Worm (Caenorhabditis elegans) whole organism, mixed stage, embryonic: ENCODE data around the gene ttr-8.

ENCODE experiments used
- M03D4.4 ChIP-seq: sonication (generic microtip); optimal IDR thresholded peaks from 2 replicates; lab custom pipeline; 2017; ENCODE audit warnings: mild to moderate bottlenecking, missing genetic modification characterization, missing compliant biosample characterization
- bed-3 ChIP-seq: fragments of 200-800 bp; sonication (Bioruptor generic); optimal IDR thresholded peaks from 3 replicates; lab custom pipeline; 2018; ENCODE audit warnings: mild to moderate bottlenecking, missing genetic modification characterization, moderate library complexity, missing compliant biosample characterization
- blmp-1 ChIP-seq: fragments of 150-350 bp; optimal IDR thresholded peaks from 2 replicates; lab custom pipeline; 2014; ENCODE audit warnings: missing biosample characterization, missing genetic modification characterization
- ceh-39 ChIP-seq: fragments of 150-350 bp; optimal IDR thresholded peaks from 2 replicates; lab custom pipeline; 2014; ENCODE audit warnings: missing biosample characterization, missing genetic modification characterization
- ceh-83 ChIP-seq: fragments of 200-800 bp; sonication (Bioruptor generic); optimal IDR thresholded peaks from 2 replicates; lab custom pipeline; 2018; ENCODE audit warnings: mild to moderate bottlenecking, missing genetic modification characterization, missing compliant biosample characterization
- ces-1 ChIP-seq: fragments of 150-350 bp; optimal IDR thresholded peaks from 2 replicates; lab custom pipeline; 2014; ENCODE audit warnings: missing biosample characterization, missing genetic modification reagents, missing genetic modification characterization
- cnd-1 ChIP-seq: fragments of 200-800 bp; sonication (Bioruptor generic); optimal IDR thresholded peaks from 2 replicates; lab custom pipeline; 2018; ENCODE audit warnings: mild to moderate bottlenecking, missing genetic modification characterization, missing compliant biosample characterization
- drap-1 ChIP-seq: fragments of 200-800 bp; sonication (Bioruptor generic); optimal IDR thresholded peaks from 3 replicates; lab custom pipeline; 2018; ENCODE audit warnings: mild to moderate bottlenecking, missing genetic modification characterization, missing compliant biosample characterization
- elt-1 ChIP-seq: sonication (generic microtip); optimal IDR thresholded peaks from 2 replicates; lab custom pipeline; 2017; ENCODE audit warnings: missing genetic modification characterization, mild to moderate bottlenecking, missing compliant biosample characterization, antibody characterized with exemption, moderate library complexity, borderline replicate concordance; ENCODE audit not compliant: insufficient read depth
- elt-3 ChIP-seq: fragments of 150-350 bp; optimal IDR thresholded peaks from 2 replicates; lab custom pipeline; 2014; ENCODE audit warnings: missing biosample characterization, missing genetic modification characterization
- ham-2 ChIP-seq: fragments of 200-800 bp; sonication (Bioruptor generic); optimal IDR thresholded peaks from 2 replicates; lab custom pipeline; 2018; ENCODE audit warnings: mild to moderate bottlenecking, missing genetic modification characterization, missing compliant biosample characterization
- hlh-1 ChIP-seq: fragments of 150-350 bp; optimal IDR thresholded peaks from 2 replicates; lab custom pipeline; 2014; ENCODE audit warnings: missing biosample characterization, missing genetic modification reagents, missing genetic modification characterization
- lin-13 ChIP-seq: fragments of 150-350 bp; optimal IDR thresholded peaks from 2 replicates; lab custom pipeline; 2014; ENCODE audit warnings: missing biosample characterization, missing genetic modification characterization
- lin-32 ChIP-seq: fragments of 200-800 bp; sonication (Bioruptor generic); optimal IDR thresholded peaks from 2 replicates; lab custom pipeline; 2018; ENCODE audit warnings: mild to moderate bottlenecking, missing genetic modification characterization, missing compliant biosample characterization
- lsy-2 ChIP-seq: fragments of 150-350 bp; optimal IDR thresholded peaks from 2 replicates; lab custom pipeline; 2014; ENCODE audit warnings: missing biosample characterization, missing genetic modification characterization
- mab-5 ChIP-seq: fragments of 150-350 bp; optimal IDR thresholded peaks from 2 replicates; lab custom pipeline; 2014; ENCODE audit warnings: missing biosample characterization, missing genetic modification characterization
- mep-1 ChIP-seq: fragments of 150-350 bp; optimal IDR thresholded peaks from 2 replicates; lab custom pipeline; 2017; ENCODE audit warnings: missing biosample characterization, missing genetic modification reagents, missing genetic modification characterization, inconsistent platforms
- mls-2 ChIP-seq: sonication (generic microtip); optimal IDR thresholded peaks from 2 replicates; lab custom pipeline; 2016; ENCODE audit warnings: mild to moderate bottlenecking, missing genetic modification characterization, moderate library complexity, missing compliant biosample characterization
- nhr-12 ChIP-seq: fragments of 150-350 bp; optimal IDR thresholded peaks from 2 replicates; lab custom pipeline; 2014; ENCODE audit warnings: missing biosample characterization, missing genetic modification characterization
- nhr-2 ChIP-seq: fragments of 150-350 bp; optimal IDR thresholded peaks from 2 replicates; lab custom pipeline; 2014; ENCODE audit warnings: missing biosample characterization, missing genetic modification characterization
- nhr-237 ChIP-seq: fragments of 150-350 bp; optimal IDR thresholded peaks from 2 replicates; lab custom pipeline; 2014; ENCODE audit warnings: missing biosample characterization, missing genetic modification characterization
- nhr-76 ChIP-seq: sonication (generic microtip); optimal IDR thresholded peaks from 2 replicates; lab custom pipeline; 2017; ENCODE audit warnings: missing biosample characterization, missing genetic modification characterization
- pha-4 ChIP-seq: fragments of 150-350 bp; optimal IDR thresholded peaks from 2 replicates; lab custom pipeline; 2018; ENCODE audit warnings: missing biosample characterization, missing genetic modification reagents, missing genetic modification characterization
- sem-2 ChIP-seq: fragments of 200-800 bp; sonication (Bioruptor generic); optimal IDR thresholded peaks from 2 replicates; lab custom pipeline; 2018; ENCODE audit warnings: mild to moderate bottlenecking, missing genetic modification characterization, missing compliant biosample characterization
- snpc-4 ChIP-seq: fragments of 150-350 bp; optimal IDR thresholded peaks from 2 replicates; lab custom pipeline; 2014; ENCODE audit warnings: missing biosample characterization, missing genetic modification characterization
- sptf-1 ChIP-seq: sonication (generic microtip); optimal IDR thresholded peaks from 2 replicates; lab custom pipeline; 2017; ENCODE audit warnings: mild to moderate bottlenecking, missing genetic modification characterization, moderate library complexity, missing compliant biosample characterization
- tbx-8 ChIP-seq: fragments of 200-800 bp; sonication (Bioruptor generic); optimal IDR thresholded peaks from 2 replicates; lab custom pipeline; 2018; ENCODE audit warnings: mild to moderate bottlenecking, missing genetic modification characterization, moderate library complexity, missing compliant biosample characterization
- unc-120 ChIP-seq: sonication (generic microtip); optimal IDR thresholded peaks from 2 replicates; lab custom pipeline; 2017; ENCODE audit warnings: missing genetic modification characterization, missing compliant biosample characterization; ENCODE audit not compliant: poor library complexity, severe bottlenecking
- unc-39 ChIP-seq: fragments of 150-350 bp; optimal IDR thresholded peaks from 2 replicates; lab custom pipeline; 2014; ENCODE audit warnings: missing biosample characterization, missing genetic modification characterization
- unc-62 ChIP-seq: fragments of 150-350 bp; optimal IDR thresholded peaks from 2 replicates; lab custom pipeline; 2014; ENCODE audit warnings: missing biosample characterization, missing genetic modification reagents, missing genetic modification characterization
- zip-8 ChIP-seq: fragments of 150-350 bp; optimal IDR thresholded peaks from 2 replicates; lab custom pipeline; 2014; ENCODE audit warnings: missing biosample characterization, missing genetic modification characterization
- ztf-11 ChIP-seq: fragments of 150-350 bp; optimal IDR thresholded peaks from 2 replicates; lab custom pipeline; 2014; ENCODE audit warnings: missing biosample characterization, missing genetic modification characterization

Gene ttr-8

DNA sequence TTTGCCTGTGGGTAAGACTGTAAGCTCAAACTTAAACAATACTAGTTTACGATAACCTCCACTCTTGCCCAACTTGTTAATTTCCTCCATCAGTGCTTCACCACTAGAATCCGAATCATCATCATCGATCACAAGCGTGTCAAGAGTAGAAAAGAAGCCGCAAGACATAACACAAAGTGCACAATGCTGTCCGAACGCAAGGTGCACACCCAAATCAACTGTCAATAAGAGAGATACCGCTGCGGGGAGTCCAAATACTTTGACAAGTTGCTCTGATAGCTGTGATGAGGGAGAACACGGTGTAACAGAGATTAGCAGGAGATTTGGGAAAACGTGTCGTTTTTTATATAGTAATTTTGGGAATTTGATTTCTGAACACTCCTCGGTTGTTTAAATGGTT is 33.8 kb downstream of the ttr-8 start:
- TF ChIP-seq nhr-76 (tag; lab: Kevin White, UChicago) (no peak), M03D4.4 (tag; lab: Kevin White, UChicago) (no peak), blmp-1 (tag; lab: Kevin White, UChicago) (no peak), unc-62 (GFP tag; lab: Kevin White, UChicago) (peak; percentile 72), hlh-1 (tag; lab: Kevin White, UChicago) (peak; percentile 67), drap-1 (no peak), elt-1 (tag; lab: Kevin White, UChicago) (no peak)
- TF ChIP-seq, all 35 proteins: peak for 2

DNA sequence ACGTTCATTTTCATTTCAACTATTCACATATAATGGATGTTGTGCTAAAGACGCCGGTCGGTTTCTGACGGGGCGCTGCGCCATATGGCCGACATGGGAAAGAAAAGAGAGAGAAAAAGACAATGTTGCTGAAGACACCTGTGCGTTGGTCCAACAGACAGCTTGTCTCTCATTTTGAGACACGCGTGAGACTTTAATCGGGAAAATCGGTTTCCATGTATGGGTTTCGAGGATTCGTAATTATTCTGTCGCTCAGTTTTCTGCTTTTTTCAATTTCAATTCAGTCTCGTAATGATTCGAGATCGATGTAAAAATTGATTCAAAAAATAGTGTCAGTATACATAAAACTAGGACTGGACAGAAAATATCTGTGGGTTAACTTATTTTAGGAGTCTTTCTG is 34.3 kb downstream of the ttr-8 start:
- TF ChIP-seq cnd-1 (no peak), drap-1 (no peak), ces-1 (GFP tag; lab: Kevin White, UChicago) (no peak), hlh-1 (tag; lab: Kevin White, UChicago) (no peak), lin-32 (GFP tag; lab: Kevin White, UChicago) (no peak), M03D4.4 (tag; lab: Kevin White, UChicago) (no peak), snpc-4 (tag; lab: Kevin White, UChicago) (no peak), elt-1 (tag; lab: Kevin White, UChicago) (no peak), lin-13 (tag; lab: Kevin White, UChicago) (no peak), zip-8 (tag; lab: Kevin White, UChicago) (no peak), nhr-2 (tag; lab: Kevin White, UChicago) (no peak), unc-39 (no peak), bed-3 (GFP tag; lab: Kevin White, UChicago) (no peak), nhr-237 (tag; lab: Kevin White, UChicago) (no peak), sem-2 (no peak), mep-1 (no peak)

DNA sequence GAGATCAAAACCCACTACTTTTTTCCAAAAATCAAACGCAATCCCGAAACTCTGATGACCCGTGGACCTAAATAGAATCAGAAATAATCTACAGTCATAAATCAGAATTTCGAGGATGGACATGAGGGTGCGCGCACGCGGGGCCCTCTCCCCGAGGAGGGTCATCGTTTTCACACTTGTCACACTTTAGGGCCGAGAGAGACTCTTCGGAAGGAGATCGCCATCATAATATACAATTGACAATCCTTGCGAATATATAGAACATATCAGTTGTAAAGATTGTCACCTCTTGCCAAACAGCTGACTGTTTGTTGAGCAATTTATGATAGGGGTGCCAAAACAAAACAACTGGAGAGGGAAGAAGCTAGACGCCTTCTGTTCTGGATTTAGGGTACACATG is 35.0 kb downstream of the ttr-8 start:
- TF ChIP-seq cnd-1, result no peak
- TF ChIP-seq unc-62 (GFP tag; lab: Kevin White, UChicago), result peak; percentile 79
- no peak for TF ChIP-seq tbx-8 (GFP tag; lab: Kevin White, UChicago)
- TF ChIP-seq nhr-237 (tag; lab: Kevin White, UChicago), result no peak
- peak; percentile 70 for TF ChIP-seq hlh-1 (tag; lab: Kevin White, UChicago)

DNA sequence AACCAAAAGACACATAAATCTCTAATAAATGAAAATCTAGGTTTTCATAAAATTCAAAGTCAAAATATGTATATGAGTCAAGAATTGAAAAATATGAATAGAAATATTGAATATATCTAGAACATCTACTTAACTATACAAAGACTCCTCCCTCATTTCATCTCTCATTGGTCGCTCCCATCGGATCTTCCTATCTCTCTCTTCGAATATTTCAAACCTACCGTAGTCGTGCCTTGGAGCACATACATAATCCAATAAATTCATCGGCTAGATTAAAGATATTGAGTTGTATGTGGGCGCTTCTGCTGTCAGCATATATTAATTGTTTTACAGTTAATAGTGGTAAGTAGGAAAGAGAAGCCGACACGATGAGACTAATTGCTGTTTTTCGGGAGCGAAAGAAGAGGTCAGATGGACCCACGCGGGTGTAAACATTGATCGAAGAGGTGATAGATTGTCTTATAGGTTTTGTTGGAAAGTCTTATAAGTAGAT is 38.1 kb downstream of the ttr-8 start:
- TF ChIP-seq ceh-83 (GFP tag; lab: Kevin White, UChicago), result no peak
- TF ChIP-seq unc-62 (GFP tag; lab: Kevin White, UChicago), result peak; percentile 81
- no peak for TF ChIP-seq elt-3
- no peak for TF ChIP-seq nhr-237 (tag; lab: Kevin White, UChicago)
- TF ChIP-seq lsy-2 (tag; lab: Kevin White, UChicago), result peak; percentile 30
- no peak for TF ChIP-seq lin-32 (GFP tag; lab: Kevin White, UChicago)
- TF ChIP-seq mep-1, result no peak
- no peak for TF ChIP-seq ceh-39 (tag; lab: Kevin White, UChicago)
- no peak for TF ChIP-seq snpc-4 (tag; lab: Kevin White, UChicago)

DNA sequence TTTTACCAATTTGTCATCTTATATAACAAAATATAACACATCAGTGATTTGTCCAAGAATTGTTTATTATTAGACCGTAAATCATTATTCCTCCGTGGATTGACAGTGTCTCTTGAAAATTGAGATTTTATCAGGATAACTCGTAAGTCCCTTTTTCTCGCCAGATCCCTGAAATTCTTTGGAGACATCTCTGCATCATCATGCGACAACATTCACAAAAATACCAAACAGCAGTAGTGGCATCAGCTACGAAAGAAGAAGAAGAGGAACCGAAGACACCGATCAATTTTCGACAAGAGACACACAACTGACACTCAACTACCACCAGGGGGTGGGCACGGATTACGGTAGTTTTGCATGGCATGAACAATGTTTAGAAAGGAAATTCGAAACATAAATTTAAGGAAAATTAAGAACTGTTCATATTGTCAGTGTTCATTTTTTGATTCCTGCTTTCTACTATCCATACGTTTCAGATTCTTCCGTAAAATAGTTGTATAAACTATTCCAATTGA is 40.3 kb downstream of the ttr-8 start:
- TF ChIP-seq hlh-1 (tag; lab: Kevin White, UChicago), result peak; percentile 1
- peak; percentile 64 for TF ChIP-seq unc-62 (GFP tag; lab: Kevin White, UChicago)
- peak; percentile 27 for TF ChIP-seq elt-1 (tag; lab: Kevin White, UChicago)
- peak; percentile 15 for TF ChIP-seq lsy-2 (tag; lab: Kevin White, UChicago)
- no peak for TF ChIP-seq ham-2 (GFP tag; lab: Kevin White, UChicago)

DNA sequence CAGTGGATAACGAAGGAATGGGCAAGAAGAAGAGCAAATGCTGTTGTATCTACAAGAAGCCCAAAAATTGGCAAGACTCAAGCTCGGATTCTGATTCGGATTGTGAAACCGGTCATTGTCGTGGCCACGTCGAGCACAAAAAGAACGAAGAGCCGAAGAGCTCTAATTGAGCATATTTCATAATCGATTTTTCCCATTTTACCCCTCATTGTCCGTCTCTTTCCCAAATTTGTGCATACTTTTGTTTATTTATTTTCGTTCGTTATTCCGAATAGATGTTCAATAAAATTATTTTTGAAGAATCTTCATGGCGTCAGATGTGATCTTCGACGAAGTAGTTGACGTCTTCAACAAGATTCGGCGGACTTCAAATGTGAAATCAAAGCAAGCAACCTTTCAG is 44.0 kb downstream of the ttr-8 start, which contains the start of gene lig-4:
TSS of gene lig-4 (plus strand) at position 301 of the 400 bp plus-strand sequence.
- no peak for TF ChIP-seq pha-4 (tag; lab: Kevin White, UChicago)
- no peak for TF ChIP-seq tbx-8 (GFP tag; lab: Kevin White, UChicago)
- no peak for TF ChIP-seq mls-2
- TF ChIP-seq zip-8 (tag; lab: Kevin White, UChicago), result no peak
- no peak for TF ChIP-seq lsy-2 (tag; lab: Kevin White, UChicago)
- TF ChIP-seq elt-3, result no peak
- TF ChIP-seq sptf-1 (tag; lab: Kevin White, UChicago), result no peak
- TF ChIP-seq mep-1, result no peak
- no peak for TF ChIP-seq snpc-4 (tag; lab: Kevin White, UChicago)
- no peak for TF ChIP-seq unc-120
- TF ChIP-seq mab-5 (tag; lab: Kevin White, UChicago), result no peak
- no peak for TF ChIP-seq nhr-12
- no peak for TF ChIP-seq ceh-39 (tag; lab: Kevin White, UChicago)
- TF ChIP-seq ztf-11 (tag; lab: Kevin White, UChicago), result no peak
- no peak for TF ChIP-seq cnd-1
- no peak for TF ChIP-seq bed-3 (GFP tag; lab: Kevin White, UChicago)
- no peak for TF ChIP-seq lin-32 (GFP tag; lab: Kevin White, UChicago)
- no peak for TF ChIP-seq elt-1 (tag; lab: Kevin White, UChicago)
